Fruit fly (Drosophila melanogaster): ENCODE measurements around the gene CG6380.

CG6380 gene

DNA sequence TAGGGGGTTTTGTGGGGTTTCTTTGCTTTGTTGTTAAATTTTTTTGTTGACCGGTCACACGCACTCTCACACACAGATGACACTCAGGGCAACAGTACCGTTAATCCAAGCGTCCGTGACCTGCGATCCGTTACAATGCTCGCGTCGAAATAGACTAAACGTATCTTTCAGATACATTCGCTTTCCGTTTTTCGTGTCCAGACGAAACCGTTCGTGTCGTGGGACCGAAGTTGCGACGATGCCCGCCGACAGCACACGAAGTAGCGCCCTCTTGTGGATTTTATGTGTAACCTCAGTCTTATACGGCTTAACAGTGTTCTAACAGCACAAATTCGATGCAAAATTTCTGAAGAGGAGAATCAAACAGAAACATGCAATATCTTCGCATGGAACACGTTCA is 31.4 kb downstream of the CG6380 start, which contains the start of gene beat-IIIc (continued):
- TF ChIP-seq NC2β (GFP tag; optimal IDR thresholded peaks at IDR 0.05) (no peak), D19A (tag; optimal IDR thresholded peaks at IDR 0.05) (peak; percentile 48), CG18476 (GFP tag; optimal IDR thresholded peaks at IDR 0.05) (no peak), CG6689 (GFP tag; IDR thresholded peaks at IDR 0.05) (no peak), CG10959 (GFP tag; IDR thresholded peaks at IDR 0.05) (no peak), fd3F (GFP tag; optimal IDR thresholded peaks at IDR 0.05) (no peak), CG18599 (GFP tag; optimal IDR thresholded peaks at IDR 0.05) (no peak), seq (GFP tag; IDR thresholded peaks at IDR 0.05) (no peak), exex (tag; optimal IDR thresholded peaks at IDR 0.05) (no peak), caup (GFP tag; optimal IDR thresholded peaks at IDR 0.05; ENCODE audit: severe bottlenecking) (no peak), CG13287 (GFP tag; IDR thresholded peaks at IDR 0.05; ENCODE audit: partially characterized antibody) (peak; percentile 32; the same call in 1 of the 2 replicates), CG12071 (GFP tag; optimal IDR thresholded peaks at IDR 0.05) (peak; percentile 34), sens-2 (GFP tag; IDR thresholded peaks at IDR 0.05) (0 out of 2 replicates have a peak, but pooled peaks have one; percentile 29), Ravus (GFP tag; IDR thresholded peaks at IDR 0.05) (no peak), CoRest (tag; optimal IDR thresholded peaks at IDR 0.05) (peak; percentile 2), Hmx (GFP tag; optimal IDR thresholded peaks at IDR 0.05) (no peak), da (GFP tag; optimal IDR thresholded peaks at IDR 0.05) (no peak), Elba2 (GFP tag; optimal IDR thresholded peaks at IDR 0.05) (peak; percentile 6), nom (GFP tag; optimal IDR thresholded peaks at IDR 0.05) (no peak), CG10267 (tag; optimal IDR thresholded peaks at IDR 0.05) (no peak), Sin3A (optimal IDR thresholded peaks at IDR 0.05) (no peak), Ptx1 (GFP tag; IDR thresholded peaks at IDR 0.05) (no peak), CG10979 (tag; optimal IDR thresholded peaks at IDR 0.05) (peak; percentile 34), Scr (GFP tag; IDR thresholded peaks at IDR 0.05; ENCODE audit: partially characterized antibody) (no peak), ap (GFP tag; IDR thresholded peaks at IDR 0.05) (no peak), CG3281 (GFP tag; optimal IDR thresholded peaks at IDR 0.05) (no peak), CG10654 (GFP tag; optimal IDR thresholded peaks at IDR 0.05) (no peak), CG15479 (GFP tag; optimal IDR thresholded peaks at IDR 0.05) (peak; percentile 45), Ssrp (tag; optimal IDR thresholded peaks at IDR 0.05) (no peak), CHES-1-like (GFP tag; optimal IDR thresholded peaks at IDR 0.05) (no peak), CG12104 (GFP tag; optimal IDR thresholded peaks at IDR 0.05) (no peak), Mrtf (GFP tag; IDR thresholded peaks at IDR 0.05) (no peak), CG15073 (GFP tag; optimal IDR thresholded peaks at IDR 0.05) (no peak)

dm6 chr2L:17243101-17243780 is 48.8 kb downstream of the CG6380 start:
- TF ChIP-seq CG10565 (GFP tag; optimal IDR thresholded peaks at IDR 0.05) (no peak), CG3847 (GFP tag; IDR thresholded peaks at IDR 0.05) (0 out of 2 replicates have a peak, but pooled peaks have one; percentile 7), Xbp1 (GFP tag; optimal IDR thresholded peaks at IDR 0.05) (peak; percentile 43), Hr78 (GFP tag; optimal IDR thresholded peaks at IDR 0.05) (peak in 1 of 2 experiments; percentile 82), lmd (GFP tag; IDR thresholded peaks at IDR 0.05) (peak; percentile 43; the same call in 1 of the 2 replicates), CG10959 (GFP tag; IDR thresholded peaks at IDR 0.05) (peak; percentile 54; the same call in 1 of the 2 replicates), nerfin-1 (tag; optimal IDR thresholded peaks at IDR 0.05) (peak; percentile 69), CG4820 (GFP tag; optimal IDR thresholded peaks at IDR 0.05) (peak; percentile 75), Max (GFP tag; optimal IDR thresholded peaks at IDR 0.05) (peak; percentile 7), gsb (GFP tag; IDR thresholded peaks at IDR 0.05) (no peak), CG6654 (GFP tag; optimal IDR thresholded peaks at IDR 0.05) (peak; percentile 37), pros (GFP tag; optimal IDR thresholded peaks at IDR 0.05) (no peak), CG4424 (GFP tag; optimal IDR thresholded peaks at IDR 0.05) (peak; percentile 69), BtbVII (GFP tag; optimal IDR thresholded peaks at IDR 0.05) (peak; percentile 20), HmgD (GFP tag; optimal IDR thresholded peaks at IDR 0.05) (no peak), sim (GFP tag; IDR thresholded peaks at IDR 0.05) (peak; percentile 48; the same call in 1 of the 2 replicates), Ptx1 (GFP tag; IDR thresholded peaks at IDR 0.05) (peak; percentile 44), CG30020 (tag; optimal IDR thresholded peaks at IDR 0.05) (peak; percentile 28), HHEX (GFP tag; optimal IDR thresholded peaks at IDR 0.05) (peak; percentile 16)

Measured in whole organism, embryonic.